Worm (Caenorhabditis elegans) whole organism, L4 larva: Measurements from ENCODE around the gene pgap-3.

Source experiments
- F37D6.2 ChIP-seq: sonication (generic microtip); optimal IDR thresholded peaks from 2 replicates; lab custom pipeline; 2016; ENCODE audit warnings: mild to moderate bottlenecking, missing genetic modification characterization, missing compliant biosample characterization
- R02D3.7 ChIP-seq: fragments of 150-350 bp; sonication (generic microtip); optimal IDR thresholded peaks from 3 replicates; lab custom pipeline; 2014; ENCODE audit warnings: missing biosample characterization, missing genetic modification characterization
- T20F7.1 ChIP-seq: fragments of 200-800 bp; sonication (Bioruptor generic); optimal IDR thresholded peaks from 2 replicates; lab custom pipeline; 2018; ENCODE audit warnings: mild to moderate bottlenecking, missing genetic modification characterization, missing compliant biosample characterization
- T26A8.4 ChIP-seq: fragments of 200-800 bp; sonication (Bioruptor generic); IDR thresholded peaks from 2 replicates; pipeline ENCODE4 v1.3.6; 2022; ENCODE audit warnings: missing genetic modification characterization, missing compliant biosample characterization
- Y105C5A.15 ChIP-seq: fragments of 200-800 bp; sonication (Bioruptor generic); IDR thresholded peaks from 2 replicates; pipeline ENCODE4 v1.3.6; 2022; ENCODE audit warnings: missing genetic modification characterization, missing compliant biosample characterization
- Y48G9A.11 ChIP-seq: fragments of 200-800 bp; sonication (Bioruptor generic); IDR thresholded peaks from 2 replicates; pipeline ENCODE4 v1.3.6; 2022; ENCODE audit warnings: missing genetic modification reagents, missing genetic modification characterization, missing compliant biosample characterization
- Y5F2A.4 ChIP-seq: fragments of 200-800 bp; sonication (Bioruptor generic); optimal IDR thresholded peaks from 2 replicates; lab custom pipeline; 2018; ENCODE audit warnings: mild to moderate bottlenecking, missing genetic modification characterization, missing compliant biosample characterization
- attf-4 ChIP-seq: sonication (generic microtip); optimal IDR thresholded peaks from 3 replicates; lab custom pipeline; 2017; ENCODE audit warnings: missing biosample characterization, missing genetic modification characterization
- ceh-20 ChIP-seq: fragments of 200-800 bp; sonication (Bioruptor generic); IDR thresholded peaks from 2 replicates; pipeline ENCODE4 v1.3.6; 2022; ENCODE audit warnings: missing genetic modification reagents, missing genetic modification characterization, missing compliant biosample characterization
- ceh-28 ChIP-seq: fragments of 150-350 bp; optimal IDR thresholded peaks from 2 replicates; lab custom pipeline; 2014; ENCODE audit warnings: missing biosample characterization, missing genetic modification reagents, missing genetic modification characterization
- ceh-62 ChIP-seq: sonication (generic microtip); optimal IDR thresholded peaks from 2 replicates; lab custom pipeline; 2017; ENCODE audit warnings: missing biosample characterization, missing genetic modification characterization
- ceh-82 ChIP-seq: sonication (generic microtip); optimal IDR thresholded peaks from 2 replicates; lab custom pipeline; 2017; ENCODE audit warnings: missing biosample characterization, missing genetic modification characterization
- daf-12 ChIP-seq: fragments of 150-350 bp; optimal IDR thresholded peaks from 2 replicates; lab custom pipeline; 2014; ENCODE audit warnings: missing biosample characterization, missing genetic modification reagents, missing genetic modification characterization
- dmd-6 ChIP-seq: fragments of 200-800 bp; sonication (Bioruptor generic); IDR thresholded peaks from 2 replicates; pipeline ENCODE4 v1.3.6; 2022; ENCODE audit warnings: missing genetic modification reagents, missing genetic modification characterization, missing compliant biosample characterization
- dmd-9 ChIP-seq: fragments of 200-800 bp; sonication (Bioruptor generic); IDR thresholded peaks from 2 replicates; pipeline ENCODE4 v1.3.6; 2022; ENCODE audit warnings: missing genetic modification reagents, missing genetic modification characterization, missing compliant biosample characterization
- duxl-1 ChIP-seq: sonication (generic microtip); optimal IDR thresholded peaks from 2 replicates; lab custom pipeline; 2016; ENCODE audit warnings: mild to moderate bottlenecking, missing genetic modification characterization, moderate library complexity, missing compliant biosample characterization; ENCODE audit not compliant: poor library complexity
- fos-1 ChIP-seq: fragments of 150-350 bp; optimal IDR thresholded peaks from 2 replicates; lab custom pipeline; 2014; ENCODE audit warnings: missing biosample characterization, missing genetic modification characterization
- hif-1 ChIP-seq, 2 experiments: sonication (generic microtip); optimal IDR thresholded peaks; 2 replicates each; lab custom pipeline; 2016 to 2017; ENCODE audit warnings: missing compliant biosample characterization in 2 of 2, missing genetic modification characterization in 2 of 2, missing genetic modification reagents in 2 of 2, missing genotype in 2 of 2, mild to moderate bottlenecking in 1 of 2
- hlh-30 ChIP-seq: sonication (generic microtip); optimal IDR thresholded peaks from 2 replicates; lab custom pipeline; 2017; ENCODE audit warnings: antibody characterized with exemption, mild to moderate bottlenecking, missing genetic modification characterization, missing compliant biosample characterization; ENCODE audit not compliant: insufficient read depth
- hmg-1.1 ChIP-seq: fragments of 200-800 bp; sonication (Bioruptor generic); IDR thresholded peaks from 2 replicates; pipeline ENCODE4 v1.3.6; 2022; ENCODE audit warnings: missing genetic modification reagents, missing genetic modification characterization, missing compliant biosample characterization
- jun-1 ChIP-seq: fragments of 150-350 bp; optimal IDR thresholded peaks from 2 replicates; lab custom pipeline; 2014; ENCODE audit warnings: missing biosample characterization, missing genetic modification reagents, missing genetic modification characterization
- lim-7 ChIP-seq: fragments of 200-800 bp; sonication (Bioruptor generic); IDR thresholded peaks from 2 replicates; pipeline ENCODE4 v1.3.6; 2022; ENCODE audit warnings: missing genetic modification characterization, missing compliant biosample characterization
- lin-13 ChIP-seq: fragments of 150-350 bp; optimal IDR thresholded peaks from 2 replicates; lab custom pipeline; 2014; ENCODE audit warnings: missing biosample characterization, missing genetic modification reagents, missing genetic modification characterization
- lin-15B ChIP-seq: fragments of 150-350 bp; sonication (generic microtip); optimal IDR thresholded peaks from 3 replicates; lab custom pipeline; 2014; ENCODE audit warnings: missing biosample characterization, missing genetic modification characterization
- lin-38 ChIP-seq: fragments of 200-800 bp; sonication (Bioruptor generic); IDR thresholded peaks from 2 replicates; pipeline ENCODE4 v1.3.6; 2022; ENCODE audit warnings: missing genetic modification reagents, missing genetic modification characterization, missing compliant biosample characterization
- lir-3 ChIP-seq: sonication (generic microtip); optimal IDR thresholded peaks from 2 replicates; lab custom pipeline; 2016; ENCODE audit warnings: mild to moderate bottlenecking, missing genetic modification characterization, missing compliant biosample characterization
- lsy-2 ChIP-seq, 2 experiments: fragments of 150-350 bp in 1 of 2; sonication (generic microtip) in 1 of 2; optimal IDR thresholded peaks; 2 replicates each; lab custom pipeline; 2014 to 2017; ENCODE audit warnings: missing biosample characterization in 2 of 2, missing genetic modification characterization in 2 of 2
- mdl-1 ChIP-seq, 2 experiments: fragments of 150-350 bp in 1 of 2; sonication (generic microtip) in 1 of 2; optimal IDR thresholded peaks; 2 replicates each; lab custom pipeline; 2014 to 2017; ENCODE audit warnings: missing biosample characterization in 2 of 2, missing genetic modification characterization in 2 of 2
- mep-1 ChIP-seq: fragments of 150-350 bp; sonication (generic microtip); optimal IDR thresholded peaks from 3 replicates; lab custom pipeline; 2014; ENCODE audit warnings: missing biosample characterization, missing genetic modification characterization
- nhr-11 ChIP-seq: fragments of 150-350 bp; optimal IDR thresholded peaks from 2 replicates; lab custom pipeline; 2014; ENCODE audit warnings: missing biosample characterization, missing genetic modification characterization
- nhr-111 ChIP-seq: fragments of 200-800 bp; sonication (Bioruptor generic); optimal IDR thresholded peaks from 2 replicates; lab custom pipeline; 2018; ENCODE audit warnings: mild to moderate bottlenecking, missing genetic modification characterization, missing compliant biosample characterization
- nhr-25 ChIP-seq: sonication (generic microtip); optimal IDR thresholded peaks from 2 replicates; lab custom pipeline; 2017; ENCODE audit warnings: missing genetic modification characterization, mild to moderate bottlenecking, missing compliant biosample characterization, antibody characterized with exemption, moderate library complexity, borderline replicate concordance; ENCODE audit not compliant: insufficient read depth
- nhr-28 ChIP-seq: fragments of 150-350 bp; optimal IDR thresholded peaks from 2 replicates; lab custom pipeline; 2014; ENCODE audit warnings: missing biosample characterization, missing genetic modification characterization
- nhr-41 ChIP-seq: fragments of 200-800 bp; sonication (Bioruptor generic); IDR thresholded peaks from 2 replicates; pipeline ENCODE4 v1.3.6; 2022; ENCODE audit warnings: missing genetic modification reagents, missing genetic modification characterization, missing compliant biosample characterization
- nhr-42 ChIP-seq: fragments of 200-800 bp; sonication (Bioruptor generic); IDR thresholded peaks from 2 replicates; pipeline ENCODE4 v1.3.6; 2022; ENCODE audit warnings: missing genetic modification characterization, missing compliant biosample characterization
- nhr-77 ChIP-seq: fragments of 150-350 bp; optimal IDR thresholded peaks from 2 replicates; lab custom pipeline; 2014; ENCODE audit warnings: missing biosample characterization, missing genetic modification characterization
- pha-4 ChIP-seq, 2 experiments: fragments of 150-350 bp in 1 of 2; fragments of 200-800 bp in 1 of 2; sonication (Bioruptor generic) in 1 of 2; IDR thresholded peaks in 1 of 2; optimal IDR thresholded peaks in 1 of 2; 2 replicates each; pipeline versions ENCODE4 v1.3.6 to Lab custom; 2014 to 2022; ENCODE audit warnings: missing genetic modification characterization in 2 of 2, missing genetic modification reagents in 2 of 2, missing biosample characterization in 1 of 2, missing compliant biosample characterization in 1 of 2
- rbr-2 ChIP-seq: sonication (generic microtip); optimal IDR thresholded peaks from 2 replicates; lab custom pipeline; 2016; ENCODE audit warnings: missing genotype, missing genetic modification characterization, missing compliant biosample characterization
- snpc-4 ChIP-seq: fragments of 150-350 bp; optimal IDR thresholded peaks from 2 replicates; lab custom pipeline; 2014; ENCODE audit warnings: missing biosample characterization, missing genetic modification characterization
- spr-3 ChIP-seq: fragments of 200-800 bp; sonication (Bioruptor generic); optimal IDR thresholded peaks from 2 replicates; lab custom pipeline; 2018; ENCODE audit warnings: mild to moderate bottlenecking, missing genetic modification characterization, missing compliant biosample characterization
- tra-1 ChIP-seq: fragments of 200-800 bp; sonication (Bioruptor generic); IDR thresholded peaks from 2 replicates; pipeline ENCODE4 v1.3.6; 2022; ENCODE audit warnings: missing genetic modification reagents, missing genetic modification characterization, missing compliant biosample characterization
- unc-130 ChIP-seq: sonication (generic microtip); optimal IDR thresholded peaks from 2 replicates; lab custom pipeline; 2016; ENCODE audit warnings: missing genetic modification reagents, missing genetic modification characterization, missing compliant biosample characterization
- unc-62 ChIP-seq, 3 experiments: fragments of 150-350 bp in 1 of 3; sonication (generic microtip); optimal IDR thresholded peaks in 2 of 3; peaks in 1 of 3; 1 replicate in 1 of 3; 2 replicates in 2 of 3; lab custom pipeline; 2014 to 2017; ENCODE audit warnings: missing biosample characterization in 3 of 3, missing genetic modification characterization in 3 of 3, missing genetic modification reagents in 3 of 3, missing genotype in 1 of 3
- zfp-2 ChIP-seq: sonication (generic microtip); optimal IDR thresholded peaks from 2 replicates; lab custom pipeline; 2016; ENCODE audit warnings: mild to moderate bottlenecking, missing genetic modification characterization, missing compliant biosample characterization
- zfp-3 ChIP-seq: fragments of 200-800 bp; sonication (Bioruptor generic); conservative IDR thresholded peaks from 2 replicates; pipeline ENCODE4 v1.3.6; 2022; ENCODE audit warnings: missing genetic modification reagents, missing genetic modification characterization, missing compliant biosample characterization
- zip-11 ChIP-seq: fragments of 200-800 bp; sonication (Bioruptor generic); IDR thresholded peaks from 2 replicates; pipeline ENCODE4 v1.3.6; 2022; ENCODE audit warnings: missing genetic modification characterization, missing compliant biosample characterization
- zip-2 ChIP-seq: fragments of 150-350 bp; optimal IDR thresholded peaks from 2 replicates; lab custom pipeline; 2014; ENCODE audit warnings: missing biosample characterization, missing genetic modification characterization
- ztf-11 ChIP-seq: fragments of 150-350 bp; optimal IDR thresholded peaks from 2 replicates; lab custom pipeline; 2014; ENCODE audit warnings: missing biosample characterization, missing genetic modification characterization
- ztf-7 ChIP-seq: fragments of 150-350 bp; optimal IDR thresholded peaks from 2 replicates; lab custom pipeline; 2014; ENCODE audit warnings: missing biosample characterization, missing genetic modification characterization

The pgap-3 gene

ce11 chrV:6018944-6019450 lies 28.7 kb downstream of the pgap-3 start, which contains the start of gene picc-1 (continued):
- no peak for TF ChIP-seq nhr-28
- TF ChIP-seq nhr-111: no peak
- TF ChIP-seq ceh-62 (tag; lab: Kevin White, UChicago): no peak
- TF ChIP-seq zip-2: no peak
- TF ChIP-seq zfp-2 (tag; lab: Kevin White, UChicago): no peak
- TF ChIP-seq nhr-42 (GFP tag; lab: Robert Waterston, UW): no peak
- peak; percentile 63 for TF ChIP-seq lin-38 (GFP tag; lab: Robert Waterston, UW)
- TF ChIP-seq ceh-20 (GFP tag; lab: Robert Waterston, UW): no peak
- TF ChIP-seq dmd-6 (GFP tag; lab: Robert Waterston, UW): no peak
- TF ChIP-seq daf-12 (tag; lab: Kevin White, UChicago): no peak

DNA sequence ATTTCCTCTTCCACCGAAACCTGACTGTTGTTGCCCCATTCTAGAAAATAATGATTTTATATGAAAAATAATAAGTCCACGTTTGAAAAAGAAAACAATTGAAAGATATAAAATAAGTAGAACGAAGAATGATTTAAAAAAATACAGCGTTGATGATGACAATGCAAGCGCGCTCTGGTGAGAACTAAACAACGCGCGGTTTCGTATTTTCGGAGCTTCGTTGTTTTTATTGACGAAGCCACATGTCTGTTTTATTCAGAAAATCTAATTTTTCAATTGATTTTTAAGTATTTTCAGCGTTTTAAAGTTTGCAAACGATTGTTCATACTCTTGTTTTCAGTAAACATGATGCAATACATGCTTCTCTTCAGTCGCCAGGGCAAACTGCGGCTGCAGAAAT lies 30.1 kb downstream of the pgap-3 start, which contains the start of the genes rpt-2 and aps-1:
Gene rpt-2 (minus strand): TSS at position 40 of the 400 bp plus-strand sequence.
Gene aps-1 (plus strand): TSS at position 341 of the 400 bp plus-strand sequence.
- no peak for TF ChIP-seq jun-1 (tag; lab: Kevin White, UChicago)
- no peak for TF ChIP-seq ceh-28 (tag; lab: Kevin White, UChicago)
- peak; percentile 65 for TF ChIP-seq lin-13
- peak in 1 of 2 experiments; percentile 67 for TF ChIP-seq mdl-1 (tag; optimal IDR thresholded peaks at IDR 0.05; lab: Kevin White, UChicago)
- peak in 1 of 2 experiments; percentile 44 for TF ChIP-seq hif-1 (tag; optimal IDR thresholded peaks at IDR 0.05; lab: Kevin White, UChicago)
- TF ChIP-seq nhr-111: no peak
- TF ChIP-seq T20F7.1: peak; percentile 100
- TF ChIP-seq Y5F2A.4 (GFP tag; lab: Kevin White, UChicago): no peak
- TF ChIP-seq zfp-3: no peak
- no peak for TF ChIP-seq ztf-11 (tag; lab: Kevin White, UChicago)
- TF ChIP-seq lsy-2 (tag; optimal IDR thresholded peaks at IDR 0.05; lab: Kevin White, UChicago): peak in 1 of 2 experiments; percentile 91
- TF ChIP-seq lin-15B (tag; lab: Kevin White, UChicago): peak; percentile 68
- no peak for TF ChIP-seq Y105C5A.15 (GFP tag; lab: Robert Waterston, UW)
- TF ChIP-seq nhr-11: peak; percentile 61
- TF ChIP-seq R02D3.7 (tag; lab: Kevin White, UChicago): no peak
- no peak for TF ChIP-seq nhr-41 (GFP tag; lab: Robert Waterston, UW)
- peak; percentile 21 for TF ChIP-seq nhr-25
- TF ChIP-seq rbr-2 (tag; lab: Kevin White, UChicago): peak; percentile 68
- TF ChIP-seq zip-11 (GFP tag; lab: Robert Waterston, UW): no peak
- peak; percentile 56 for TF ChIP-seq hmg-1.1 (GFP tag; lab: Robert Waterston, UW)
- no peak for TF ChIP-seq unc-62 (GFP tag; optimal IDR thresholded peaks at IDR 0.05 in 1 of 2; lab: Kevin White, UChicago)
- TF ChIP-seq unc-62 (tag; optimal IDR thresholded peaks at IDR 0.05; lab: Kevin White, UChicago): no peak
- no peak for TF ChIP-seq ceh-82 (tag; lab: Kevin White, UChicago)
- TF ChIP-seq mep-1 (tag; lab: Kevin White, UChicago): peak; percentile 85
- TF ChIP-seq tra-1 (GFP tag; lab: Robert Waterston, UW): no peak
- TF ChIP-seq lim-7 (GFP tag; lab: Robert Waterston, UW): no peak
- no peak for TF ChIP-seq T26A8.4
- TF ChIP-seq unc-130 (GFP tag; lab: Kevin White, UChicago): peak; percentile 26
- peak; percentile 92 for TF ChIP-seq Y48G9A.11 (GFP tag; lab: Robert Waterston, UW)
- TF ChIP-seq snpc-4 (tag; lab: Kevin White, UChicago): no peak
- no peak for TF ChIP-seq spr-3 (GFP tag; lab: Kevin White, UChicago)
- no peak; the same call in 1 of the 2 replicates for TF ChIP-seq pha-4 (GFP tag; IDR thresholded peaks at IDR 0.05; lab: Robert Waterston, UW)
- peak; percentile 83 for TF ChIP-seq pha-4 (tag; optimal IDR thresholded peaks at IDR 0.05; lab: Kevin White, UChicago)
- no peak for TF ChIP-seq fos-1 (tag; lab: Kevin White, UChicago)
- TF ChIP-seq duxl-1 (tag; lab: Kevin White, UChicago): peak; percentile 46
- peak; percentile 66 for TF ChIP-seq nhr-77 (tag; lab: Kevin White, UChicago)
- TF ChIP-seq ztf-7 (tag; lab: Kevin White, UChicago): peak; percentile 35
- peak; percentile 1 for TF ChIP-seq F37D6.2 (tag; lab: Kevin White, UChicago)
- no peak for TF ChIP-seq dmd-9 (GFP tag; lab: Robert Waterston, UW)
- no peak for TF ChIP-seq lir-3 (tag; lab: Kevin White, UChicago)
- peak; percentile 89 for TF ChIP-seq hlh-30 (tag; lab: Kevin White, UChicago)
- TF ChIP-seq attf-4 (tag; lab: Kevin White, UChicago): no peak
- peak; percentile 97 for TF ChIP-seq lin-38 (GFP tag; lab: Robert Waterston, UW)
